Worm (Caenorhabditis elegans): ENCODE measurements around the gene F13D12.8.

DNA sequence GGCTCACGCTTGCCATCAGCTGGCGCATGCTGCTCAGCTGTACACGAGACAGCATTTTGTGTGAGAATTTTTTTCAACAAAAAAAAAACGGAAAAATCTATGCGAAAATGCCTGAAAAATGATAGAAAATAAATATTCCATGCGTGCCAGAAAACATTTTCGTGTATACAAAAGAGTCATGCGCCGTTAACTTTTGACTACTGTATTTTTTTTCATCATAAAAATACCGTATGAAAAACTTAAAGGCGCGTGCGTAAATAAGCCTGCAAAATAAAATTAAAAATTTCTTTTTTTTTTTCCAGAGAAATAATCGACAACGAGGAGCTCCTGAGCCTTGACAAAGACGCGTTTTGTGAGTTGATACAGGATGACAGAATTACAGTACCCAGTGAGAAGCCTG lies 42.5 kb downstream of the F13D12.8 start:
- no peak for TF ChIP-seq hlh-11 (tag; optimal IDR thresholded peaks at IDR 0.05)
- TF ChIP-seq vab-7 (GFP tag; IDR thresholded peaks at IDR 0.05), result no peak
- TF ChIP-seq daf-19 (GFP tag; conservative IDR thresholded peaks at IDR 0.05), result no peak
- TF ChIP-seq daf-12 (tag; optimal IDR thresholded peaks at IDR 0.05), result no peak
- TF ChIP-seq lin-15B (tag; optimal IDR thresholded peaks at IDR 0.05), result no peak
- no peak for TF ChIP-seq zfp-3 (GFP tag; conservative IDR thresholded peaks at IDR 0.05)
- TF ChIP-seq snpc-4 (tag; optimal IDR thresholded peaks at IDR 0.05), result no peak
- TF ChIP-seq fos-1 (tag; optimal IDR thresholded peaks at IDR 0.05), result no peak
- TF ChIP-seq nhr-41 (GFP tag; IDR thresholded peaks at IDR 0.05), result no peak
- TF ChIP-seq ceh-28 (tag; optimal IDR thresholded peaks at IDR 0.05), result no peak

Measured in whole organism, L4 larva.